Fruit fly (Drosophila melanogaster) S2 (cell line): ENCODE measurements around the gene pros.

Experiments
- CG8478 ChIP-seq: fragments of >200 bp; optimal IDR thresholded peaks from 2 replicates; lab custom pipeline; 2018
- CTCF ChIP-seq, 2 experiments: fragments of >200 bp; optimal IDR thresholded peaks; 2 replicates each; lab custom pipeline; 2018

Gene pros

dm6 chr3R:11441038-11441437, 112.8 kb downstream of the pros start:
- TF ChIP-seq CG8478 (lab: Kevin White, UChicago) (no peak), CTCF (optimal IDR thresholded peaks at IDR 0.05; lab: Kevin White, UChicago) (no peak)

dm6 chr3R:11449688-11450087, 121.4 kb downstream of the pros start:
- TF ChIP-seq CTCF (optimal IDR thresholded peaks at IDR 0.05; lab: Kevin White, UChicago) (no peak), CG8478 (lab: Kevin White, UChicago) (no peak)

dm6 chr3R:11451207-11451841, 123.0 kb downstream of the pros start, which contains the start of gene sals:
Gene sals, minus strand, starts transcription at chr3R:11451791.
- TF ChIP-seq CG8478 (lab: Kevin White, UChicago) (no peak), CTCF (optimal IDR thresholded peaks at IDR 0.05; lab: Kevin White, UChicago) (no peak)

- TF ChIP-seq CG8478 (lab: Kevin White, UChicago), result no peak
- no peak for TF ChIP-seq CTCF (optimal IDR thresholded peaks at IDR 0.05; lab: Kevin White, UChicago)
Measured at dm6 chr3R:11452041-11452440, 123.8 kb downstream of the pros start.

dm6 chr3R:11454210-11454904, 126.1 kb downstream of the pros start:
- TF ChIP-seq CTCF (optimal IDR thresholded peaks at IDR 0.05; lab: Kevin White, UChicago), result no peak
- no peak for TF ChIP-seq CG8478 (lab: Kevin White, UChicago)

- TF ChIP-seq CTCF (optimal IDR thresholded peaks at IDR 0.05; lab: Kevin White, UChicago), result no peak
- TF ChIP-seq CG8478 (lab: Kevin White, UChicago), result no peak
Measured at dm6 chr3R:11456539-11456938, 128.3 kb downstream of the pros start.
